Worm (Caenorhabditis elegans) whole organism, L4 larva: ENCODE results near the gene nlp-46.

Experiments used
- F10B5.3 ChIP-seq: sonication (generic microtip); optimal IDR thresholded peaks from 2 replicates; lab custom pipeline; 2016; ENCODE audit warnings: mild to moderate bottlenecking, missing genetic modification characterization, missing compliant biosample characterization
- F49E8.2 ChIP-seq: sonication (generic microtip); optimal IDR thresholded peaks from 2 replicates; lab custom pipeline; 2016; ENCODE audit warnings: missing compliant biosample characterization, mild to moderate bottlenecking, missing genetic modification characterization, borderline replicate concordance
- T26A8.4 ChIP-seq: fragments of 200-800 bp; sonication (Bioruptor generic); IDR thresholded peaks from 2 replicates; pipeline ENCODE4 v1.3.6; 2022; ENCODE audit warnings: missing genetic modification characterization, missing compliant biosample characterization
- Y75B8A.6 ChIP-seq: fragments of 200-800 bp; sonication (Bioruptor generic); IDR thresholded peaks from 2 replicates; pipeline ENCODE4 v1.3.6; 2022; ENCODE audit warnings: missing genetic modification reagents, missing genetic modification characterization, missing compliant biosample characterization
- aha-1 ChIP-seq: fragments of 150-350 bp; peaks from one replicate; lab custom pipeline; 2014; ENCODE audit warnings: missing biosample characterization, missing genetic modification characterization
- aly-2 ChIP-seq: sonication (generic microtip); optimal IDR thresholded peaks from 2 replicates; lab custom pipeline; 2018; ENCODE audit warnings: missing biosample characterization, missing genetic modification characterization
- ama-1 ChIP-seq: fragments of 150-350 bp; optimal IDR thresholded peaks from 2 replicates; lab custom pipeline; 2014; ENCODE audit warnings: inconsistent platforms, mixed read lengths
- ceh-28 ChIP-seq: fragments of 150-350 bp; optimal IDR thresholded peaks from 2 replicates; lab custom pipeline; 2014; ENCODE audit warnings: missing biosample characterization, missing genetic modification reagents, missing genetic modification characterization
- ctbp-1 ChIP-seq: fragments of 200-800 bp; sonication (Bioruptor generic); IDR thresholded peaks from 2 replicates; pipeline ENCODE4 v1.3.6; 2022; ENCODE audit warnings: missing genetic modification reagents, missing genetic modification characterization, missing compliant biosample characterization
- dmd-8 ChIP-seq: fragments of 200-800 bp; sonication (Bioruptor generic); IDR thresholded peaks from 2 replicates; pipeline ENCODE4 v1.3.6; 2022; ENCODE audit warnings: missing genetic modification characterization, missing compliant biosample characterization
- dve-1 ChIP-seq: sonication (generic microtip); optimal IDR thresholded peaks from 2 replicates; lab custom pipeline; 2017; ENCODE audit warnings: antibody characterized with exemption, mild to moderate bottlenecking, missing genetic modification characterization, missing compliant biosample characterization; ENCODE audit not compliant: insufficient read depth
- egl-27 ChIP-seq: sonication (generic microtip); optimal IDR thresholded peaks from 3 replicates; lab custom pipeline; 2017; ENCODE audit warnings: missing biosample characterization, missing genetic modification reagents, missing genetic modification characterization
- egl-43 ChIP-seq: fragments of 200-800 bp; sonication (Bioruptor generic); IDR thresholded peaks from 2 replicates; pipeline ENCODE4 v1.3.6; 2022; ENCODE audit warnings: missing genetic modification reagents, missing genetic modification characterization, missing compliant biosample characterization
- hlh-11 ChIP-seq: fragments of 200-800 bp; sonication (Bioruptor generic); optimal IDR thresholded peaks from 2 replicates; lab custom pipeline; 2018; ENCODE audit warnings: mild to moderate bottlenecking, missing genetic modification characterization, missing compliant biosample characterization
- hlh-30 ChIP-seq: sonication (generic microtip); optimal IDR thresholded peaks from 2 replicates; lab custom pipeline; 2017; ENCODE audit warnings: antibody characterized with exemption, mild to moderate bottlenecking, missing genetic modification characterization, missing compliant biosample characterization; ENCODE audit not compliant: insufficient read depth
- lim-7 ChIP-seq: fragments of 200-800 bp; sonication (Bioruptor generic); IDR thresholded peaks from 2 replicates; pipeline ENCODE4 v1.3.6; 2022; ENCODE audit warnings: missing genetic modification characterization, missing compliant biosample characterization
- lin-15B ChIP-seq: fragments of 150-350 bp; sonication (generic microtip); optimal IDR thresholded peaks from 3 replicates; lab custom pipeline; 2014; ENCODE audit warnings: missing biosample characterization, missing genetic modification characterization
- mdl-1 ChIP-seq, 2 experiments: fragments of 150-350 bp in 1 of 2; sonication (generic microtip) in 1 of 2; optimal IDR thresholded peaks; 2 replicates each; lab custom pipeline; 2014 to 2017; ENCODE audit warnings: missing biosample characterization in 2 of 2, missing genetic modification characterization in 2 of 2
- mep-1 ChIP-seq: fragments of 150-350 bp; sonication (generic microtip); optimal IDR thresholded peaks from 3 replicates; lab custom pipeline; 2014; ENCODE audit warnings: missing biosample characterization, missing genetic modification characterization
- mxl-3 ChIP-seq: fragments of 200-800 bp; sonication (Bioruptor generic); optimal IDR thresholded peaks from 2 replicates; lab custom pipeline; 2018; ENCODE audit warnings: mild to moderate bottlenecking, missing genetic modification characterization, missing compliant biosample characterization
- nhr-10 ChIP-seq: fragments of 150-350 bp; optimal IDR thresholded peaks from 2 replicates; lab custom pipeline; 2014; ENCODE audit warnings: missing biosample characterization, missing genetic modification characterization
- nhr-102 ChIP-seq: sonication (generic microtip); optimal IDR thresholded peaks from 2 replicates; lab custom pipeline; 2016; ENCODE audit warnings: mild to moderate bottlenecking, missing genetic modification characterization, moderate library complexity, missing compliant biosample characterization
- nhr-25 ChIP-seq: sonication (generic microtip); optimal IDR thresholded peaks from 2 replicates; lab custom pipeline; 2017; ENCODE audit warnings: missing genetic modification characterization, mild to moderate bottlenecking, missing compliant biosample characterization, antibody characterized with exemption, moderate library complexity, borderline replicate concordance; ENCODE audit not compliant: insufficient read depth
- nhr-28 ChIP-seq: fragments of 150-350 bp; optimal IDR thresholded peaks from 2 replicates; lab custom pipeline; 2014; ENCODE audit warnings: missing biosample characterization, missing genetic modification characterization
- nhr-48 ChIP-seq: sonication (generic microtip); optimal IDR thresholded peaks from 2 replicates; lab custom pipeline; 2016; ENCODE audit warnings: mild to moderate bottlenecking, missing genetic modification characterization, missing compliant biosample characterization
- nhr-6 ChIP-seq: fragments of 150-350 bp; optimal IDR thresholded peaks from 2 replicates; lab custom pipeline; 2014; ENCODE audit warnings: missing biosample characterization, missing genetic modification characterization
- nhr-77 ChIP-seq: fragments of 150-350 bp; optimal IDR thresholded peaks from 2 replicates; lab custom pipeline; 2014; ENCODE audit warnings: missing biosample characterization, missing genetic modification characterization
- php-3 ChIP-seq: fragments of 200-800 bp; sonication (Bioruptor generic); IDR thresholded peaks from 2 replicates; pipeline ENCODE4 v1.3.6; 2022; ENCODE audit warnings: missing genetic modification reagents, missing genetic modification characterization, missing compliant biosample characterization
- pqm-1 ChIP-seq: sonication (generic microtip); optimal IDR thresholded peaks from 2 replicates; lab custom pipeline; 2017; ENCODE audit warnings: missing biosample characterization, missing genetic modification characterization
- snpc-1.2 ChIP-seq: fragments of 200-800 bp; sonication (Bioruptor generic); IDR thresholded peaks from 2 replicates; pipeline ENCODE4 v1.3.6; 2022; ENCODE audit warnings: missing genetic modification reagents, missing genetic modification characterization, missing compliant biosample characterization
- snpc-4 ChIP-seq: fragments of 150-350 bp; optimal IDR thresholded peaks from 2 replicates; lab custom pipeline; 2014; ENCODE audit warnings: missing biosample characterization, missing genetic modification characterization
- spr-1 ChIP-seq: sonication (generic microtip); optimal IDR thresholded peaks from 2 replicates; lab custom pipeline; 2016; ENCODE audit warnings: mild to moderate bottlenecking, missing genetic modification characterization, missing compliant biosample characterization
- spr-3 ChIP-seq: fragments of 200-800 bp; sonication (Bioruptor generic); optimal IDR thresholded peaks from 2 replicates; lab custom pipeline; 2018; ENCODE audit warnings: mild to moderate bottlenecking, missing genetic modification characterization, missing compliant biosample characterization
- tag-97 ChIP-seq: fragments of 200-800 bp; sonication (Bioruptor generic); IDR thresholded peaks from 2 replicates; pipeline ENCODE4 v1.3.6; 2022; ENCODE audit warnings: missing genetic modification characterization, missing compliant biosample characterization
- unc-62 ChIP-seq, 3 experiments: fragments of 150-350 bp in 1 of 3; sonication (generic microtip); optimal IDR thresholded peaks in 2 of 3; peaks in 1 of 3; 1 replicate in 1 of 3; 2 replicates in 2 of 3; lab custom pipeline; 2014 to 2017; ENCODE audit warnings: missing biosample characterization in 3 of 3, missing genetic modification characterization in 3 of 3, missing genetic modification reagents in 3 of 3, missing genotype in 1 of 3
- zfp-3 ChIP-seq: fragments of 200-800 bp; sonication (Bioruptor generic); conservative IDR thresholded peaks from 2 replicates; pipeline ENCODE4 v1.3.6; 2022; ENCODE audit warnings: missing genetic modification reagents, missing genetic modification characterization, missing compliant biosample characterization
- zip-11 ChIP-seq: fragments of 200-800 bp; sonication (Bioruptor generic); IDR thresholded peaks from 2 replicates; pipeline ENCODE4 v1.3.6; 2022; ENCODE audit warnings: missing genetic modification characterization, missing compliant biosample characterization

nlp-46 gene

DNA sequence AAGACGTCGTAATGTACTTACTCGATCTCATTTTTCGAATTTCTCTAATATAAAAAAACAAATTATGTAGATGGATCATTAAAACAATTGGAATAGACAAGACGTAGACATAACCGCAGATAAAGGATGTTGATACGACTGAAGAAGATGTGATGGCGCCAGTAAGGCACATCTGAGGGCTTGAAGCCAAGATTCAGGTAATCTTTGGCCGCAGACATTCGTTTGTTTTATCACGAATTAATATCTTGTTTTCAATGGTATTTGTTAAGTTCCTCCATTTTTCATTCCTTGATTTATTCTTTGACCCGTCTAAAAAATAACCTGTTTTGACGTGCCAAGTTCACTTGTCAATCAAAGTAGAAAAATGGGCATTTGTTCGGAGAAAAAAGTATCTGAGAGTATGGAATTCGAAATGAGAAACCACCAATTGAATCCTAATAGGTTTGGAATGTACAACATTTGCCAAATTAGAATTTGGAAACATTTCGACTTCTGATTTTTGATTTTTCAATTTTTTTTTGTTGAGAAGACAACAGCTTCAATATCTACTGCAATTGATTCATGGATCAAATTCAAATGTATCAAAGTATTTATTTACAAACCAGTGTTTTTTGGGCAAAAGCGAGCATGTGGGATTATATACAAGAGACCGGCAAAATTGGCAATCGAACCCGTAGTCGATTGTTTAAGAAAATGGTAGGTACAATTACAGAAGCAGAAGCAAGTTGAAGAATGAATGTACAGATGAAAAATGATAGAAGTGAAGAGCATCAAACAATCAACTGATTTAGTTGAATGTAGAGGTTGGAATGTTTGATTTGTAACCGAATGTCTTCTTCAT, 45.8 kb upstream of the nlp-46 start (continued):
- peak; percentile 23 for TF ChIP-seq spr-1
- TF ChIP-seq, all 104 proteins: peak for 16

DNA sequence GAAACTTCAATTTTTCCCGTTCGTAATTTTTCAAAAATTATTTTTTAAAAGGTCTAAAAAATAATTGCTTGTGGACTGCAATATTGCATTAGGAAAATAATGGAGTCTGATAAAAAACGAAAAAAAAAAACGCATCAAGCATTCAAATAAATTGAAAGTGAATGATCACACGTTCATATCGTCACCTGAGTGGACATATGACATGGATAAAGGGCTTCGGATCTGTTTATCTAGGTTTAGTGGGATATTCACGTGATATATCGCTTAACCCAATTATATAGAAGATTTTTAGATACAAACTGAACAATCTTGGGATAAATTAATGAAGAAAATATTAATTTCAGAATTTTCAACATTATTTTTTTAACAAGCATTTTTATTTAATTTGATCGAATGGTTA, 44.7 kb upstream of the nlp-46 start:
- TF ChIP-seq hlh-30 (tag; lab: Kevin White, UChicago), result peak; percentile 67
- no peak for TF ChIP-seq Y75B8A.6
- peak; percentile 45 for TF ChIP-seq aha-1 (tag; lab: Kevin White, UChicago)

DNA sequence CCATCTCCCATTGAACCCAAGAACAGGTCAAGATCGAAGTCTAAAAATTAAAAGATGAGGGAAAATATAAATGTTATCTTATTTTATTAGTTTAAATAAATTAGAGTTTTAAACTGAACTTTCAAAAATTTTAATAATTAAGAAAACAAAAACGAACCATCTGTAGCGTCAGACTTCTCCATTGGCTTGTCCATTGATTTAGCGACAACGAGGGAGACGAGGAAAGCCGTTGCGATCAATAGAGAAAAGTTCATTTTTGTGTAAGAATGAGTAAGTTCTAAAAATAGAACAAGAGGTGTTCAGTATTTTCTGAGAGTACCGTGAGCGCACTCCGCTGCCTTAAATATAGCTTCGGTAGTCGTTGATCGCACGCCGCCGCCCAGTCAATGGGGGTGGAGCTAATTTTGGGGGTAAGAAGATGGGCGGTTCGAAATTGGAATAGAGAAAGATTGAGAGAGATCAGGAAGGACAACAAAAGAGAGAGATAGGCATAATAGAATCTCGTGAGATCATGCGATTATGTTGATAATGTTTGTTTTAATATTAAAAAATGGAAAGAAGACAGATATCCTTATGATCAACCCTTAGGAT, 44.0 kb upstream of the nlp-46 start, which contains the start of gene F45D3.3:
Gene F45D3.3 (minus strand): TSS at position 350 of the 591 bp plus-strand sequence.
- TF ChIP-seq nhr-28 (tag; lab: Kevin White, UChicago) (peak; percentile 30), php-3 (0 out of 2 replicates have a peak, but pooled peaks have one; percentile 31), hlh-11 (tag; lab: Kevin White, UChicago) (peak; percentile 48), ama-1 (lab: Kevin White, UChicago) (peak; percentile 93), mxl-3 (GFP tag; lab: Kevin White, UChicago) (peak; percentile 28), nhr-48 (tag; lab: Kevin White, UChicago) (no peak), pqm-1 (tag; lab: Kevin White, UChicago) (no peak), mdl-1 (tag; optimal IDR thresholded peaks at IDR 0.05; lab: Kevin White, UChicago) (peak; percentile 18 to 58), hlh-30 (tag; lab: Kevin White, UChicago) (peak; percentile 13), egl-27 (no peak)

DNA sequence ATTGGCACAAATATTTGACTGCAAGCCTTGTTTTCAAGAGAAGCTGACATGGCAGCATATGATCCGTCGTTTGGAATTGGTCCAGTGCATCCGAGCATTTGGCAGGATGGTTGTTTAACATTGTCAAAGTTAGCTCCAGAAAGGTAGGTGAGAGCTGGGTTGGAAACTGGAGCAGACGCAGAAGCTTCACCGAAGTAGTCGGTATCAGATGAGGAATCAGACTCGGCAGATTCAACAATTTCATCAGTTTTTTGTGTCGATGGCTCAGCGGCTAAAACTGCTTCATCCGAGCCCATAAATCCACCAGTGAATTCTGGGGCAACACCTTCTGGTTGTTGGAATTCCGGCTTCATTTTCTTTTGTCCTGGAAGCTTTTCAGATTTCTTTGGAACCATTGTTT, 43.5 kb upstream of the nlp-46 start:
- TF ChIP-seq aha-1 (tag; lab: Kevin White, UChicago) (peak; percentile 68), spr-3 (peak; percentile 18), lim-7 (0 out of 2 replicates have a peak, but pooled peaks have one; percentile 20), ctbp-1 (GFP tag; lab: Robert Waterston, UW) (no peak), snpc-4 (no peak), dve-1 (tag; lab: Kevin White, UChicago) (no peak), F49E8.2 (no peak), ceh-28 (tag; lab: Kevin White, UChicago) (no peak), F10B5.3 (tag; lab: Kevin White, UChicago) (no peak), aly-2 (tag; lab: Kevin White, UChicago) (no peak), hlh-30 (tag; lab: Kevin White, UChicago) (no peak), ama-1 (lab: Kevin White, UChicago) (peak; percentile 71), nhr-10 (no peak), lin-15B (no peak), tag-97 (no peak), egl-43 (0 out of 2 replicates have a peak, but pooled peaks have one; percentile 26), nhr-6 (tag; lab: Kevin White, UChicago) (peak; percentile 29), unc-62 (GFP tag; optimal IDR thresholded peaks at IDR 0.05 in 1 of 2; lab: Kevin White, UChicago) (peak in 1 of 2 experiments; percentile 39), unc-62 (tag; optimal IDR thresholded peaks at IDR 0.05; lab: Kevin White, UChicago) (no peak)

ce11 chrV:12548830-12549229, 42.7 kb upstream of the nlp-46 start:
- TF ChIP-seq zip-11 (GFP tag; lab: Robert Waterston, UW) (no peak), nhr-6 (tag; lab: Kevin White, UChicago) (peak; percentile 4), aha-1 (tag; lab: Kevin White, UChicago) (peak; percentile 93), nhr-28 (tag; lab: Kevin White, UChicago) (peak; percentile 55), zfp-3 (GFP tag; lab: Robert Waterston, UW) (peak; percentile 74; the same call in 1 of the 2 replicates), dmd-8 (no peak), nhr-25 (peak; percentile 34), mxl-3 (GFP tag; lab: Kevin White, UChicago) (peak; percentile 11), lin-15B (no peak), hlh-11 (tag; lab: Kevin White, UChicago) (peak; percentile 46), T26A8.4 (GFP tag; lab: Robert Waterston, UW) (peak; percentile 90), mep-1 (tag; lab: Kevin White, UChicago) (peak; percentile 14), ama-1 (lab: Kevin White, UChicago) (peak; percentile 87), snpc-1.2 (GFP tag; lab: Robert Waterston, UW) (no peak), tag-97 (no peak), mdl-1 (tag; optimal IDR thresholded peaks at IDR 0.05; lab: Kevin White, UChicago) (peak in 1 of 2 experiments; percentile 51), nhr-102 (peak; percentile 54), nhr-77 (tag; lab: Kevin White, UChicago) (peak; percentile 14)
